Fruit fly (Drosophila melanogaster): ENCODE measurements around the gene DCTN1-p150.

DCTN1-p150 gene

DNA sequence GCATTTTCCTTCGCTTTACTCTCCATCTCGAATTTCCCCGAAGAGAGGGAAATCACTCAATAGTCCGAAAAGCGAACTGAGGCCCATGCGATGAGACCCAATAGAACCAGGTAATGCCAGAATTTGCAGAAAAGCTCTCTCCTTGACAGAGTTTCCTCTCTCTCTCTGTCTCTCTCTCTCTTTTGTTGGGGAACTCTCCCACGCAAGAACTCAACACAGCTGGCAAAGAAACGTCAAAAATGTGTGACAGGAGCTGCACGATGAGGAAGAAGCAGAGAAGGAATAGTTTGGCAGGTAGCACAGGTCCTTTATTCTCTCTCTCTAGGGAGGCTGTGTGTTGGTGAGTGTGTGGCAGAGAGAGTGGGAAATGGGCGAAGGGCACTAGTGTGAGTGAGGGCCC is 24.8 kb upstream of the DCTN1-p150 start:
- TF ChIP-seq CG12605 (GFP tag; IDR thresholded peaks at IDR 0.05) (no peak), D1 (tag; optimal IDR thresholded peaks at IDR 0.05) (no peak), EcR (GFP tag; optimal IDR thresholded peaks at IDR 0.05) (no peak), CG32121 (GFP tag; IDR thresholded peaks at IDR 0.05) (no peak), CG4496 (GFP tag; IDR thresholded peaks at IDR 0.05) (no peak), CG17806 (tag; optimal IDR thresholded peaks at IDR 0.05) (no peak), CG15710 (tag; optimal IDR thresholded peaks at IDR 0.05) (no peak), CG8159 (tag; optimal IDR thresholded peaks at IDR 0.05) (no peak), Snoo (tag; optimal IDR thresholded peaks at IDR 0.05) (no peak), Ets98B (GFP tag; IDR thresholded peaks at IDR 0.05) (no peak), CG34367 (tag; optimal IDR thresholded peaks at IDR 0.05) (no peak), CG8301 (tag; optimal IDR thresholded peaks at IDR 0.05) (no peak), fd96Ca (GFP tag; IDR thresholded peaks at IDR 0.05) (no peak), CG14655 (GFP tag; optimal IDR thresholded peaks at IDR 0.05) (no peak), Pif1A (GFP tag; optimal IDR thresholded peaks at IDR 0.05) (no peak), CG10348 (GFP tag; IDR thresholded peaks at IDR 0.05) (no peak), rn (GFP tag; IDR thresholded peaks at IDR 0.05) (no peak), CG13204 (GFP tag; optimal IDR thresholded peaks at IDR 0.05) (no peak), CG9948 (tag; optimal IDR thresholded peaks at IDR 0.05) (no peak), gl (tag; optimal IDR thresholded peaks at IDR 0.05) (no peak)

DNA sequence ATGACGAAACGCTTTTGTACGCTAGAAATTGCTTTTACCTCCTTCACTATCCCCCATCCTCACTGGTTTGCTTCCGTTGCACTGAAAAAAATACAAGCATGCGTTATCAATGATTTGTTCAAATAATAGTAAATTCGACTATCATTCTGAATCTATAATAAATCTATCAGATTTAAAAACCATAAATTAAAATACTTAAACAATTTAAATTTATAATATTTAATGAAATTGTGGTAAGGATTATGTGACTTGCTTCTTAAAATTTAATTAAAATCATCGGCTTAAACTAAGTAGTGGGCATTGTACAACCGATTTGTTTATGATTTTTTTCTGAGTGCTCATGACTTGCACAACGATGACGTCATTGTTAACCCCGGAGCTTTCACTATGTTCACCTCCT is 23.7 kb upstream of the DCTN1-p150 start:
- TF ChIP-seq Pif1B (GFP tag; optimal IDR thresholded peaks at IDR 0.05) (no peak), EcR (GFP tag; optimal IDR thresholded peaks at IDR 0.05) (no peak), CG8159 (tag; optimal IDR thresholded peaks at IDR 0.05) (peak; percentile 35), CG15710 (tag; optimal IDR thresholded peaks at IDR 0.05) (peak; percentile 13), CG8301 (tag; optimal IDR thresholded peaks at IDR 0.05) (peak; percentile 24), CG14655 (GFP tag; optimal IDR thresholded peaks at IDR 0.05) (peak; percentile 43)

DNA sequence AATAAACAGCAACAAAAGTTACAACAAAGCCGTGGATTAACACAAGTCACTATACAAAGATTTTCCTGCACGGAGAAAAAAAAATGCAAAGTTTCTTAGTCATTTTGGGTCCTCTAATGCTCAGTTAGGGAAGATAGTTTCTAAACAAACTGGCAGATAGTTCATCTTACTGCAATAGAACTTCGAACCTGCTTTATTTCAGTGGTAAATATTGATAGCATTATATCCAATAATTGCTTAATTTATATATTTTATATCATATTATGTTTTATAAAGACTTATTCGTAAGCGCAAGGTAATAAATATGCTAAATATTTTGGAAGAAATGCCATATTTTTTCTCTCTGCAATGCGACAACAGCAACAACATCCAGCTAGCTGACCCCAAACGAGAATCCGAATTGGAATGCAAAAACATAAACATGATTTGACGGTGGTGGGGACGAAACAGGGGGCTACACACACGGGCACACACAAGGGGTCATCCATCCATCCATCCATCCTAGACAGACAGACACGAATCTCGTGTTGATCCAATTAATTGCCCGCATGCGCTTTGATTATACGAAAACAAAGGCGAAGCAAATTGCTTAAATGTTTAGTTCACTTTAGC is 17.4 kb upstream of the DCTN1-p150 start:
- TF ChIP-seq CG14655 (GFP tag; optimal IDR thresholded peaks at IDR 0.05): peak; percentile 40
- no peak for TF ChIP-seq EcR (GFP tag; optimal IDR thresholded peaks at IDR 0.05)
- peak; percentile 17 for TF ChIP-seq CG8301 (tag; optimal IDR thresholded peaks at IDR 0.05)
- peak; percentile 9 for TF ChIP-seq CG9948 (tag; optimal IDR thresholded peaks at IDR 0.05)
- TF ChIP-seq CG32121 (GFP tag; IDR thresholded peaks at IDR 0.05): peak; percentile 56
- TF ChIP-seq Pif1A (GFP tag; optimal IDR thresholded peaks at IDR 0.05): no peak
- TF ChIP-seq Ets98B (GFP tag; IDR thresholded peaks at IDR 0.05): peak; percentile 48; the same call in 1 of the 2 replicates
- peak; percentile 37; the same call in 1 of the 3 replicates for TF ChIP-seq CG4496 (GFP tag; IDR thresholded peaks at IDR 0.05)

DNA sequence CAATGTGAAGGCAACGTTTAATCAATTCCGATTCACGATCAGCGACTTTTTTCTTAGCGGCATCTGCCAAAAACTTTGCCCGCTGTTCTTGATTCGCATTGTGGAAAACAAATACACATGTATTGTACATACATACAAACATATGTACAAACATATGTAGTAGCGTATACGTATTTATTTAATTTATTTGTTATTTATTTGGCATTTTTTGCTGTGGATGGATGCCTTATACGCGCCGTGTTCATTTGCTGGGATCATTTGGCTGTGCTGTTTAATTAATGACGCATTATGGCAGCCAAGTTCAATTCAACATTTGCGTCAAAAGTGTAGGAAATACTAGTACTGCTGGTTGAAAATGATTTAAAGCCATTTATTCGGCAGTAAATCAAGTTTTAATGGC is 16.4 kb upstream of the DCTN1-p150 start:
- TF ChIP-seq gl (tag; optimal IDR thresholded peaks at IDR 0.05) (no peak), CG14655 (GFP tag; optimal IDR thresholded peaks at IDR 0.05) (no peak), CG10348 (GFP tag; IDR thresholded peaks at IDR 0.05) (no peak), CG12605 (GFP tag; IDR thresholded peaks at IDR 0.05) (no peak), CG32121 (GFP tag; IDR thresholded peaks at IDR 0.05) (no peak), CG8301 (tag; optimal IDR thresholded peaks at IDR 0.05) (no peak), CG4496 (GFP tag; IDR thresholded peaks at IDR 0.05) (no peak), CG17806 (tag; optimal IDR thresholded peaks at IDR 0.05) (no peak), CG13204 (GFP tag; optimal IDR thresholded peaks at IDR 0.05) (no peak), Snoo (tag; optimal IDR thresholded peaks at IDR 0.05) (no peak), EcR (GFP tag; optimal IDR thresholded peaks at IDR 0.05) (no peak), CG9948 (tag; optimal IDR thresholded peaks at IDR 0.05) (no peak), Pif1A (GFP tag; optimal IDR thresholded peaks at IDR 0.05) (no peak)

DNA sequence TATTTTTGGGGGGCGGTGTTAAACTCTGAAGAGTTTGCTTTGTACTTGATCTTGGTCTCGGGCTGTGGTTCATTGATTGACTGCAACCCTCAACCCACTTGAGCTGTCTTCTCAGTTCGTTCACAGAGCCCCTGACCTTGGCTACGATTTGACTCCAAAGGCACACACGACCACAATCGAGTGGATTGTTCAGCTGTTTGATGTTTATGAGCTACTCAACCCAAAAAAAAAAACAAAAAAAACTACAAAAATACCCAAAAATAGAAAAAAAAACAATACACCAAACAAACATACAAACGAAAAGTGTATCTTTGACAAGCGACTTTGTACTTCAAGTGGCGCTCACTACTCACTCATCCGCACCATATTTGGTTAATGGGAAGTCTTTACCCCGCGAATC is 14.6 kb upstream of the DCTN1-p150 start:
- no peak for TF ChIP-seq CG8159 (tag; optimal IDR thresholded peaks at IDR 0.05)
- TF ChIP-seq rn (GFP tag; IDR thresholded peaks at IDR 0.05): no peak
- TF ChIP-seq Snoo (tag; optimal IDR thresholded peaks at IDR 0.05): no peak
- no peak for TF ChIP-seq fd96Ca (GFP tag; IDR thresholded peaks at IDR 0.05)
- TF ChIP-seq CG34367 (tag; optimal IDR thresholded peaks at IDR 0.05): no peak
- no peak for TF ChIP-seq CG4496 (GFP tag; IDR thresholded peaks at IDR 0.05)
- no peak for TF ChIP-seq CG15710 (tag; optimal IDR thresholded peaks at IDR 0.05)
- no peak for TF ChIP-seq Ets98B (GFP tag; IDR thresholded peaks at IDR 0.05)
- TF ChIP-seq Pif1A (GFP tag; optimal IDR thresholded peaks at IDR 0.05): no peak
- no peak for TF ChIP-seq D1 (tag; optimal IDR thresholded peaks at IDR 0.05)
- TF ChIP-seq CG8301 (tag; optimal IDR thresholded peaks at IDR 0.05): no peak
- TF ChIP-seq CG9948 (tag; optimal IDR thresholded peaks at IDR 0.05): no peak
- TF ChIP-seq CG17806 (tag; optimal IDR thresholded peaks at IDR 0.05): no peak
- no peak for TF ChIP-seq Pif1B (GFP tag; optimal IDR thresholded peaks at IDR 0.05)
- no peak for TF ChIP-seq CG12605 (GFP tag; IDR thresholded peaks at IDR 0.05)
- no peak for TF ChIP-seq CG10348 (GFP tag; IDR thresholded peaks at IDR 0.05)
- no peak for TF ChIP-seq CG32121 (GFP tag; IDR thresholded peaks at IDR 0.05)
- TF ChIP-seq gl (tag; optimal IDR thresholded peaks at IDR 0.05): no peak
- TF ChIP-seq CG14655 (GFP tag; optimal IDR thresholded peaks at IDR 0.05): no peak

DNA sequence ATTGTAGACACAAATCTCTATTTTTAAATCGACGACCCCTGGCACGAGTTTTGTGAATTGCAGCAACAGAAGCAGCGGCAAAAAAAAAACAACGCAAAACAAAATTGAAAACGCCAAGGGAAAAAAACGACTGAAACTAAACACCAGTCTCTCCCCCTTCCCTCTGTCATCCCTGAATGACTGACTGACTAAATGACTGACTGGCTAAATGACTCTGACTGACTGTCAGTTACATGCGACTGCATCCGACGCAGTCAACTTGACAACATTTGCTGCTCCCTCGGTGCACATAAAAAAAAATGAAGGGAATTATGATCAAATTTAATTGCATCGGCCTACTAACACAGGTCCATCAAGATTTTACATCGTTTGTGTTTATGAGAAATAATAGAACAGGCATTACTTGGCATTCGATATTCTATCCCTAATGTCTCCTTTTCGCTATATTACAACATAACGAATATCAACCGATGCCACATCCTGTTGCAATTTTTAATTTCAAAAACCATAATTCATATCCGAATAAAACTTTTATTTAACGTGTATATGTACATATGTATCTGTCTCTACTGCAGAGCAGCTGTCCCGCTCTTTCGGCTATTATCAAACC is 11.5 kb upstream of the DCTN1-p150 start:
- peak; percentile 20; the same call in 1 of the 2 replicates for TF ChIP-seq rn (GFP tag; IDR thresholded peaks at IDR 0.05)
- TF ChIP-seq CG4496 (GFP tag; IDR thresholded peaks at IDR 0.05): peak; percentile 63; the same call in 2 of the 3 replicates
- TF ChIP-seq D1 (tag; optimal IDR thresholded peaks at IDR 0.05): peak; percentile 17
- peak; percentile 79 for TF ChIP-seq CG9948 (tag; optimal IDR thresholded peaks at IDR 0.05)
- TF ChIP-seq CG17806 (tag; optimal IDR thresholded peaks at IDR 0.05): peak; percentile 75
- TF ChIP-seq CG32121 (GFP tag; IDR thresholded peaks at IDR 0.05): peak; percentile 57
- peak; percentile 55 for TF ChIP-seq Pif1B (GFP tag; optimal IDR thresholded peaks at IDR 0.05)
- TF ChIP-seq CG14655 (GFP tag; optimal IDR thresholded peaks at IDR 0.05): peak; percentile 77
- no peak for TF ChIP-seq Ets98B (GFP tag; IDR thresholded peaks at IDR 0.05)
- TF ChIP-seq CG10348 (GFP tag; IDR thresholded peaks at IDR 0.05): no peak
- peak; percentile 78 for TF ChIP-seq CG15710 (tag; optimal IDR thresholded peaks at IDR 0.05)
- peak; percentile 72 for TF ChIP-seq CG8301 (tag; optimal IDR thresholded peaks at IDR 0.05)
- TF ChIP-seq gl (tag; optimal IDR thresholded peaks at IDR 0.05): peak; percentile 14
- TF ChIP-seq CG34367 (tag; optimal IDR thresholded peaks at IDR 0.05): peak; percentile 62
- TF ChIP-seq CG13204 (GFP tag; optimal IDR thresholded peaks at IDR 0.05): no peak
- TF ChIP-seq Pif1A (GFP tag; optimal IDR thresholded peaks at IDR 0.05): peak; percentile 73
- peak; percentile 79 for TF ChIP-seq fd96Ca (GFP tag; IDR thresholded peaks at IDR 0.05)
- TF ChIP-seq EcR (GFP tag; optimal IDR thresholded peaks at IDR 0.05): no peak
- TF ChIP-seq CG12605 (GFP tag; IDR thresholded peaks at IDR 0.05): no peak
- TF ChIP-seq CG8159 (tag; optimal IDR thresholded peaks at IDR 0.05): peak; percentile 74
- no peak for TF ChIP-seq Snoo (tag; optimal IDR thresholded peaks at IDR 0.05)
